Fruit fly (Drosophila melanogaster) whole organism: ENCODE measurements around the gene CG31269.

Experiments used
- CG8478 ChIP-seq: fragments of >200 bp; optimal IDR thresholded peaks from 2 replicates; lab custom pipeline; 2018; ENCODE audit warnings: inconsistent platforms
- Dll ChIP-seq: fragments of >200 bp; optimal IDR thresholded peaks from 2 replicates; lab custom pipeline; 2017
- EcR ChIP-seq, 2 experiments: fragments of >200 bp; optimal IDR thresholded peaks; 2 replicates each; lab custom pipeline; 2017; ENCODE audit warnings: missing biosample characterization in 2 of 2, missing genetic modification characterization in 2 of 2, missing genetic modification reagents in 2 of 2
- psq ChIP-seq: fragments of >200 bp; optimal IDR thresholded peaks from 2 replicates; lab custom pipeline; 2017

DNA sequence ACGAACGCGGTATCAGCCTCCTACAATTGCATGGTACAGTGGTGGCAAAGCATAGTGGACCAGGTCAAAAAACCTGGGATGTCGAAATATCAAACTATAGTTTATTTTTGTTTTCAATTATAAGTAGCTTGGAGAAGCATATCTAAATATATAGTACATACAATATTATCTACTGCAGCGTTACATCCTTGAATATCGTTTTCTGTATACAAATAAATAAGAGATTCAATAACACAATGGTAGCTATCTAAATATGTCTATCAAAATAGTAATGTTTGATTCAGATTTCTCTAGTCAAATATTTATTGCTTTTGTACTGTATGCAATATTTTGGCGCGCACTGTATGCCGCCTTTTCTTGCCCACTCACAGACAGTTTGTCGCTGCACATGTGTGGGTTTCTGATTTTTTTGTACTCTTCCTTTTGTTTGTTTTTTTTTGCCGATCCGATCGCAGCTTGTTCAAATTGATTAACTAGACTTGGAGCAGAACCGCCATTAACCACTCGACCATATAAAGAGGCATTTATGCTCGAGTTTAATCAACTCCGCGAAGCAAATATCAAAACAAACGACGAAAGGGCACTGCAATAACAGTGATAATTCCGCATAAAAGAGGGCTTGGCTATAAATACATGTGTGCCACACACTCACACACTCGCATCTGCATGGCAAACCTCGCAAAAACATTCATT lies 46.1 kb upstream of the CG31269 start:
- TF ChIP-seq Dll (lab: Kevin White, UChicago) (no peak), EcR (GFP tag; optimal IDR thresholded peaks at IDR 0.05; lab: Kevin White, UChicago) (no peak), psq (no peak), CG8478 (lab: Kevin White, UChicago) (no peak)
